Fruit fly (Drosophila melanogaster) whole organism, embryonic: ENCODE results near the gene Prosalpha6.
A peak's percentile ranks its signal among the peaks of the same experiment; 100 is the strongest.

Experiments used
- Bgb ChIP-seq: fragments of 200-800 bp; sonication (Bioruptor generic); IDR thresholded peaks from 2 replicates; pipeline ENCODE4 v1.3.6; 2022; ENCODE audit warnings: missing biosample characterization, missing genetic modification characterization; ENCODE audit not compliant: partially characterized antibody
- C15 ChIP-seq: fragments of 200-800 bp; sonication (Bioruptor generic); IDR thresholded peaks from 3 replicates; pipeline ENCODE4 v1.3.6; 2022; ENCODE audit warnings: missing biosample characterization, missing genetic modification characterization
- CG12155 ChIP-seq: fragments of 200-800 bp; sonication (Bioruptor generic); optimal IDR thresholded peaks from 3 replicates; lab custom pipeline; 2016; ENCODE audit warnings: missing biosample characterization, missing genetic modification characterization
- CG12299 ChIP-seq: fragments of 200-800 bp; sonication (Bioruptor generic); optimal IDR thresholded peaks from 2 replicates; lab custom pipeline; 2018; ENCODE audit warnings: missing biosample characterization, mild to moderate bottlenecking, missing genetic modification characterization
- CG13123 ChIP-seq: fragments of 200-800 bp; sonication (Bioruptor generic); optimal IDR thresholded peaks from 2 replicates; lab custom pipeline; 2016; ENCODE audit warnings: missing biosample characterization, missing genetic modification characterization
- CG13775 ChIP-seq: fragments of 200-800 bp; sonication (Bioruptor generic); optimal IDR thresholded peaks from 3 replicates; lab custom pipeline; 2017; ENCODE audit warnings: missing biosample characterization, mild to moderate bottlenecking, missing genetic modification characterization
- CG1602 ChIP-seq: fragments of 200-800 bp; sonication (Bioruptor generic); optimal IDR thresholded peaks from 3 replicates; lab custom pipeline; 2016; ENCODE audit warnings: missing biosample characterization, missing genetic modification characterization
- CG1603 ChIP-seq: fragments of 200-800 bp; sonication (Bioruptor generic); optimal IDR thresholded peaks from 2 replicates; lab custom pipeline; 2019; ENCODE audit warnings: missing biosample characterization, mild to moderate bottlenecking, missing genetic modification characterization, moderate library complexity
- CG17186 ChIP-seq: fragments of 200-800 bp; sonication (Bioruptor generic); optimal IDR thresholded peaks from 3 replicates; lab custom pipeline; 2017; ENCODE audit warnings: missing biosample characterization, missing genetic modification reagents, missing genetic modification characterization
- CG2129 ChIP-seq: fragments of 200-800 bp; sonication (Bioruptor generic); IDR thresholded peaks from 2 replicates; pipeline ENCODE4 v1.3.6; 2022; ENCODE audit warnings: missing biosample characterization, missing genetic modification characterization; ENCODE audit not compliant: partially characterized antibody
- CG2875 ChIP-seq: fragments of 200-800 bp; sonication (Bioruptor generic); optimal IDR thresholded peaks from 2 replicates; lab custom pipeline; 2017; ENCODE audit warnings: missing biosample characterization, mild to moderate bottlenecking, missing genetic modification characterization, missing genetic modification reagents
- CG31388 ChIP-seq: fragments of 200-800 bp; sonication (Bioruptor generic); optimal IDR thresholded peaks from 2 replicates; lab custom pipeline; 2016; ENCODE audit warnings: missing biosample characterization, missing genetic modification characterization
- CG31441 ChIP-seq: fragments of 200-800 bp; sonication (Bioruptor generic); IDR thresholded peaks from 2 replicates; pipeline ENCODE4 v1.3.6; 2022; ENCODE audit warnings: missing biosample characterization, missing genetic modification characterization
- CG33557 ChIP-seq: fragments of 200-800 bp; sonication (Bioruptor generic); optimal IDR thresholded peaks from 2 replicates; lab custom pipeline; 2019; ENCODE audit warnings: missing biosample characterization, mild to moderate bottlenecking, missing genetic modification characterization, moderate library complexity
- CG34422 ChIP-seq: fragments of 200-800 bp; sonication (Bioruptor generic); IDR thresholded peaks from 3 replicates; pipeline ENCODE4 v1.3.6; 2022; ENCODE audit warnings: missing biosample characterization, missing genetic modification characterization
- CG5180 ChIP-seq: fragments of 200-800 bp; sonication (Bioruptor generic); optimal IDR thresholded peaks from 3 replicates; lab custom pipeline; 2017; ENCODE audit warnings: missing biosample characterization, missing genetic modification characterization, mild to moderate bottlenecking, moderate library complexity, missing genetic modification reagents
- CG6254 ChIP-seq: fragments of 200-800 bp; sonication (Bioruptor generic); optimal IDR thresholded peaks from 3 replicates; lab custom pipeline; 2017; ENCODE audit warnings: mild to moderate bottlenecking, missing biosample characterization, missing genetic modification reagents, missing genetic modification characterization
- CG6765 ChIP-seq: fragments of 200-800 bp; sonication (Bioruptor generic); optimal IDR thresholded peaks from 3 replicates; lab custom pipeline; 2017; ENCODE audit warnings: missing biosample characterization, mild to moderate bottlenecking, missing genetic modification characterization
- CG7963 ChIP-seq: fragments of 200-800 bp; sonication (Bioruptor generic); IDR thresholded peaks from 3 replicates; pipeline ENCODE4 v1.3.6; 2022; ENCODE audit warnings: missing biosample characterization, missing genetic modification characterization; ENCODE audit not compliant: partially characterized antibody
- CG8359 ChIP-seq: fragments of 200-800 bp; sonication (Bioruptor generic); optimal IDR thresholded peaks from 2 replicates; lab custom pipeline; 2017; ENCODE audit warnings: missing biosample characterization, mild to moderate bottlenecking, missing genetic modification characterization, borderline replicate concordance
- CG8924 ChIP-seq: fragments of 200-800 bp; optimal IDR thresholded peaks from 3 replicates; lab custom pipeline; 2019; ENCODE audit warnings: missing biosample characterization, mild to moderate bottlenecking, missing genetic modification characterization, moderate library complexity
- Hey ChIP-seq: fragments of 200-800 bp; sonication (Bioruptor generic); optimal IDR thresholded peaks from 3 replicates; lab custom pipeline; 2018; ENCODE audit warnings: missing biosample characterization, mild to moderate bottlenecking, missing genetic modification characterization
- Lhr ChIP-seq: fragments of 200-800 bp; sonication (Bioruptor generic); optimal IDR thresholded peaks from 3 replicates; lab custom pipeline; 2017; ENCODE audit warnings: mild to moderate bottlenecking, missing biosample characterization, missing genetic modification reagents, missing genetic modification characterization
- MBD-R2 ChIP-seq: fragments of 200-800 bp; sonication (Bioruptor generic); IDR thresholded peaks from 2 replicates; pipeline ENCODE4 v1.3.6; 2022; ENCODE audit warnings: missing biosample characterization, missing genetic modification characterization
- MESR4 ChIP-seq: fragments of 200-800 bp; sonication (Bioruptor generic); optimal IDR thresholded peaks from 2 replicates; lab custom pipeline; 2018; ENCODE audit warnings: missing biosample characterization, mild to moderate bottlenecking, missing genetic modification characterization, moderate library complexity
- MTF-1 ChIP-seq: fragments of 200-800 bp; sonication (Bioruptor generic); optimal IDR thresholded peaks from 2 replicates; lab custom pipeline; 2018; ENCODE audit warnings: missing biosample characterization, mild to moderate bottlenecking, missing genetic modification characterization, borderline replicate concordance
- Mad ChIP-seq: fragments of 200-800 bp; sonication (Bioruptor generic); optimal IDR thresholded peaks from 2 replicates; lab custom pipeline; 2016; ENCODE audit warnings: missing biosample characterization, missing genetic modification characterization
- Med ChIP-seq: fragments of 200-800 bp; sonication (Bioruptor generic); peaks from one replicate; lab custom pipeline; 2016; ENCODE audit warnings: missing biosample characterization, missing genetic modification characterization, mild to moderate bottlenecking, inconsistent platforms, moderate library complexity
- Mrtf ChIP-seq: fragments of 200-800 bp; sonication (Bioruptor generic); IDR thresholded peaks from 3 replicates; pipeline ENCODE4 v1.3.6; 2022; ENCODE audit warnings: missing biosample characterization, missing genetic modification characterization
- Neu2 ChIP-seq: fragments of 200-800 bp; sonication (Bioruptor generic); optimal IDR thresholded peaks from 3 replicates; lab custom pipeline; 2016; ENCODE audit warnings: missing biosample characterization, missing genetic modification characterization, borderline replicate concordance
- Rfx ChIP-seq: fragments of 200-800 bp; sonication (Bioruptor generic); IDR thresholded peaks from 2 replicates; pipeline ENCODE4 v1.3.6; 2022; ENCODE audit warnings: missing biosample characterization, missing genetic modification characterization
- bbx ChIP-seq: fragments of 200-800 bp; sonication (Bioruptor generic); IDR thresholded peaks from 2 replicates; pipeline ENCODE4 v1.3.6; 2022; ENCODE audit warnings: missing biosample characterization, missing genetic modification characterization; ENCODE audit not compliant: partially characterized antibody
- btn ChIP-seq: fragments of 200-800 bp; sonication (Bioruptor generic); optimal IDR thresholded peaks from 2 replicates; lab custom pipeline; 2016; ENCODE audit warnings: missing biosample characterization, missing genetic modification characterization
- cg ChIP-seq: fragments of 200-800 bp; sonication (Bioruptor generic); optimal IDR thresholded peaks from 3 replicates; lab custom pipeline; 2019; ENCODE audit warnings: missing biosample characterization, mild to moderate bottlenecking, missing genetic modification characterization, moderate library complexity
- dmrt11E ChIP-seq: fragments of 200-800 bp; sonication (Bioruptor generic); optimal IDR thresholded peaks from 3 replicates; lab custom pipeline; 2018; ENCODE audit warnings: missing biosample characterization, mild to moderate bottlenecking, missing genetic modification characterization, moderate library complexity
- fd102C ChIP-seq: fragments of 200-800 bp; sonication (Bioruptor generic); optimal IDR thresholded peaks from 2 replicates; lab custom pipeline; 2018; ENCODE audit warnings: missing biosample characterization, mild to moderate bottlenecking, missing genetic modification characterization, moderate library complexity
- gro ChIP-seq: fragments of 200-800 bp; sonication (Bioruptor generic); optimal IDR thresholded peaks from 2 replicates; lab custom pipeline; 2016; ENCODE audit warnings: missing biosample characterization, missing genetic modification characterization
- inv ChIP-seq: fragments of 200-800 bp; sonication (Bioruptor generic); IDR thresholded peaks from 2 replicates; pipeline ENCODE4 v1.3.6; 2022; ENCODE audit warnings: missing biosample characterization, missing genetic modification characterization; ENCODE audit not compliant: partially characterized antibody
- kah ChIP-seq: fragments of 200-800 bp; sonication (Bioruptor generic); optimal IDR thresholded peaks from 2 replicates; lab custom pipeline; 2018; ENCODE audit warnings: missing biosample characterization, mild to moderate bottlenecking, missing genetic modification characterization
- kay ChIP-seq: fragments of 200-800 bp; sonication (Bioruptor generic); optimal IDR thresholded peaks from 2 replicates; lab custom pipeline; 2016; ENCODE audit warnings: missing biosample characterization, missing genetic modification characterization
- kni ChIP-seq: fragments of 200-800 bp; sonication (Bioruptor generic); optimal IDR thresholded peaks from 3 replicates; lab custom pipeline; 2017; ENCODE audit warnings: mild to moderate bottlenecking, missing biosample characterization, missing genetic modification reagents, missing genetic modification characterization
- pan ChIP-seq, 4 experiments: fragments of >200 bp in 3 of 4; fragments of 200-800 bp in 1 of 4; sonication (Bioruptor generic) in 1 of 4; optimal IDR thresholded peaks in 3 of 4; IDR thresholded peaks in 1 of 4; 2 replicates each; pipeline versions ENCODE4 v1.3.6 to Lab custom; 2017 to 2022; ENCODE audit warnings: missing biosample characterization in 2 of 4, missing genetic modification characterization in 2 of 4, mixed read lengths in 1 of 4
- pzg ChIP-seq: fragments of 200-800 bp; sonication (Bioruptor generic); optimal IDR thresholded peaks from 3 replicates; lab custom pipeline; 2018; ENCODE audit warnings: missing biosample characterization, mild to moderate bottlenecking, missing genetic modification characterization, moderate library complexity
- stwl ChIP-seq: fragments of 200-800 bp; sonication (Bioruptor generic); optimal IDR thresholded peaks from 3 replicates; lab custom pipeline; 2018; ENCODE audit warnings: missing biosample characterization, mild to moderate bottlenecking, missing genetic modification characterization, moderate library complexity
- sug ChIP-seq: fragments of 200-800 bp; optimal IDR thresholded peaks from 2 replicates; lab custom pipeline; 2019; ENCODE audit warnings: missing biosample characterization, mild to moderate bottlenecking, missing genetic modification characterization, moderate library complexity
- vvl ChIP-seq: fragments of 200-800 bp; sonication (Bioruptor generic); IDR thresholded peaks from 2 replicates; pipeline ENCODE4 v1.3.6; 2022; ENCODE audit warnings: missing biosample characterization, missing genetic modification characterization

Prosalpha6 gene

DNA sequence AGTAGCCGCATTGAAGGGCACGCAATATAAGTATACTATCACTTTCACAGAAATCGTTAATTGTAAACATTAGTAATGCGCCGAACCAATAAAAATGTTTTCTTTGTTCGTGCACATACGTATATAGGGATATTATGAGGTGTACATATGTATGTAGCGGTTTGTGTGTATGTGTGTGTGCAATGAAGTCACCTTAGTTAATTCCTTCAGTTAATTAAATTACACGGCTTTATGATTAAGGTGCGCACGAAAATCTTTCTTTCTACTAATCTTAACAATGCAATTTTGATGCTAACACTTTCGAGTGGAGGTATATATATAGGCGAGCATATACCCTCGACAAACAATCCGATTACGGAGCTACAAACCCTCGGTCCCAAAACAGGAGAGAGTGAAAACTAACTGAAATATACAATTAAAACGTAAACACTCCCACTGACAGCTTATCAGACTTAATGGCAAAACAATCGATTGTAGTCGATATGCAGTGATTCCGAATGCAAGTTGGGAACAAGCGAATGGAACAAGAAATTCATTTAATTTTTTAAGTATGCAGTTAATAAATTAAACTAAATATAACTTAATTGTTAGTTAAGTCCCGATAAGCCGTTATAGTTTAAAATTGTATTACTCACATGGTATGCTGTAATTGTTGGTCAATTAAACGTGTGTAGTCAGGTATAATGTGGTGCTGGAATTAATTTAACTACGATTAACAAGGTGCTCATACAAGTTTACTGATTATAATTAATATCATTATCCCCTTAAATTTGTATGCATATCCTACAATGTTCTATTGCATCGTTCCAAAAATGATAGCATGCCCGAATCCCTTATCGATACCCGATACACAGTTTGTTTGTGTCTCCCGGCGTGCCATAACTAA lies at the start of gene Prosalpha6, which contains the start of gene Npc1a:
TSS of gene Prosalpha6 (plus strand) at position 851 of the 886 bp plus-strand sequence.
TSS of gene Npc1a (minus strand) at position 716 of the 886 bp plus-strand sequence.
- TF ChIP-seq CG13123 (GFP tag; lab: Kevin White, UChicago) = no peak
- TF ChIP-seq pan (optimal IDR thresholded peaks at IDR 0.05; lab: Kevin White, UChicago) = no peak
- no peak for TF ChIP-seq pan (GFP tag; optimal IDR thresholded peaks at IDR 0.05 in 1 of 2, IDR thresholded peaks at IDR 0.05 in 1 of 2)
- no peak for TF ChIP-seq MTF-1 (GFP tag; lab: Kevin White, UChicago)
- TF ChIP-seq CG2875 (GFP tag; lab: Kevin White, UChicago) = no peak
- TF ChIP-seq C15 (GFP tag; lab: Robert Waterston, UW) = no peak
- TF ChIP-seq CG2129 (GFP tag; lab: Robert Waterston, UW) = no peak
- no peak for TF ChIP-seq CG31388
- peak; percentile 2 for TF ChIP-seq kah (GFP tag; lab: Kevin White, UChicago)
- TF ChIP-seq CG5180 (GFP tag; lab: Kevin White, UChicago) = peak; percentile 21
- TF ChIP-seq bbx (GFP tag; lab: Robert Waterston, UW) = peak; percentile 50; the same call in 1 of the 2 replicates
- peak; percentile 30 for TF ChIP-seq Mad (GFP tag; lab: Kevin White, UChicago)
- peak; percentile 34 for TF ChIP-seq stwl (tag; lab: Kevin White, UChicago)
- peak; percentile 16 for TF ChIP-seq CG12155
- TF ChIP-seq CG6765 (GFP tag; lab: Kevin White, UChicago) = no peak
- peak; percentile 66; the same call in 1 of the 2 replicates for TF ChIP-seq inv
- no peak for TF ChIP-seq kay (GFP tag; lab: Kevin White, UChicago)
- TF ChIP-seq dmrt11E (tag; lab: Kevin White, UChicago) = peak; percentile 32
- peak; percentile 69 for TF ChIP-seq cg
- peak; percentile 79 for TF ChIP-seq Med (GFP tag; lab: Kevin White, UChicago)
- peak; percentile 28 for TF ChIP-seq CG13775 (GFP tag; lab: Kevin White, UChicago)
- no peak for TF ChIP-seq fd102C (GFP tag; lab: Kevin White, UChicago)
- TF ChIP-seq Lhr (GFP tag; lab: Kevin White, UChicago) = peak; percentile 33
- peak; percentile 77 for TF ChIP-seq pzg
- no peak for TF ChIP-seq Hey (tag; lab: Kevin White, UChicago)
- no peak for TF ChIP-seq CG12299 (tag; lab: Kevin White, UChicago)
- TF ChIP-seq CG17186 (GFP tag; lab: Kevin White, UChicago) = peak; percentile 12
- peak; percentile 47 for TF ChIP-seq CG8924 (tag; lab: Kevin White, UChicago)
- TF ChIP-seq Neu2 (GFP tag; lab: Kevin White, UChicago) = no peak
- TF ChIP-seq gro (GFP tag; lab: Kevin White, UChicago) = no peak
- TF ChIP-seq CG6254 (GFP tag; lab: Kevin White, UChicago) = peak; percentile 53
- peak; percentile 6 for TF ChIP-seq CG33557
- no peak for TF ChIP-seq MBD-R2 (GFP tag; lab: Robert Waterston, UW)
- TF ChIP-seq vvl = no peak
- TF ChIP-seq Mrtf = no peak
- peak; percentile 7 for TF ChIP-seq sug (tag; lab: Kevin White, UChicago)
- TF ChIP-seq kni (GFP tag; lab: Kevin White, UChicago) = no peak
- TF ChIP-seq Bgb (GFP tag; lab: Robert Waterston, UW) = peak; percentile 62
- peak; percentile 34; the same call in 1 of the 3 replicates for TF ChIP-seq CG34422 (GFP tag; lab: Robert Waterston, UW)
- TF ChIP-seq btn = no peak
- no peak for TF ChIP-seq CG1602
- 0 out of 3 replicates have a peak, but pooled peaks have one; percentile 56 for TF ChIP-seq CG7963 (GFP tag; lab: Robert Waterston, UW)
- peak; percentile 36 for TF ChIP-seq MESR4 (GFP tag; lab: Kevin White, UChicago)
- no peak for TF ChIP-seq Rfx (GFP tag; lab: Robert Waterston, UW)
- no peak for TF ChIP-seq CG31441
- peak; percentile 100 for TF ChIP-seq CG1603 (tag; lab: Kevin White, UChicago)
- no peak for TF ChIP-seq CG8359
